Worm (Caenorhabditis elegans) whole organism, mixed stage, embryonic: ENCODE results near the gene teg-1.

ENCODE experiments used
- M03D4.4 ChIP-seq: sonication (generic microtip); optimal IDR thresholded peaks from 2 replicates; lab custom pipeline; 2017; ENCODE audit warnings: mild to moderate bottlenecking, missing genetic modification characterization, missing compliant biosample characterization
- bed-3 ChIP-seq: fragments of 200-800 bp; sonication (Bioruptor generic); optimal IDR thresholded peaks from 3 replicates; lab custom pipeline; 2018; ENCODE audit warnings: mild to moderate bottlenecking, missing genetic modification characterization, moderate library complexity, missing compliant biosample characterization
- blmp-1 ChIP-seq: fragments of 150-350 bp; optimal IDR thresholded peaks from 2 replicates; lab custom pipeline; 2014; ENCODE audit warnings: missing biosample characterization, missing genetic modification characterization
- ceh-39 ChIP-seq: fragments of 150-350 bp; optimal IDR thresholded peaks from 2 replicates; lab custom pipeline; 2014; ENCODE audit warnings: missing biosample characterization, missing genetic modification characterization
- ceh-43 ChIP-seq: fragments of 200-800 bp; sonication (Bioruptor generic); optimal IDR thresholded peaks from 2 replicates; lab custom pipeline; 2018; ENCODE audit warnings: mild to moderate bottlenecking, missing genetic modification characterization, moderate library complexity, missing compliant biosample characterization
- ceh-83 ChIP-seq: fragments of 200-800 bp; sonication (Bioruptor generic); optimal IDR thresholded peaks from 2 replicates; lab custom pipeline; 2018; ENCODE audit warnings: mild to moderate bottlenecking, missing genetic modification characterization, missing compliant biosample characterization
- ces-1 ChIP-seq: fragments of 150-350 bp; optimal IDR thresholded peaks from 2 replicates; lab custom pipeline; 2014; ENCODE audit warnings: missing biosample characterization, missing genetic modification reagents, missing genetic modification characterization
- cnd-1 ChIP-seq: fragments of 200-800 bp; sonication (Bioruptor generic); optimal IDR thresholded peaks from 2 replicates; lab custom pipeline; 2018; ENCODE audit warnings: mild to moderate bottlenecking, missing genetic modification characterization, missing compliant biosample characterization
- elt-1 ChIP-seq: sonication (generic microtip); optimal IDR thresholded peaks from 2 replicates; lab custom pipeline; 2017; ENCODE audit warnings: missing genetic modification characterization, mild to moderate bottlenecking, missing compliant biosample characterization, antibody characterized with exemption, moderate library complexity, borderline replicate concordance; ENCODE audit not compliant: insufficient read depth
- elt-3 ChIP-seq: fragments of 150-350 bp; optimal IDR thresholded peaks from 2 replicates; lab custom pipeline; 2014; ENCODE audit warnings: missing biosample characterization, missing genetic modification characterization
- flh-1 ChIP-seq: fragments of 200-800 bp; sonication (Bioruptor generic); optimal IDR thresholded peaks from 2 replicates; lab custom pipeline; 2018; ENCODE audit warnings: mild to moderate bottlenecking, missing genetic modification characterization, moderate library complexity, missing compliant biosample characterization
- ham-2 ChIP-seq: fragments of 200-800 bp; sonication (Bioruptor generic); optimal IDR thresholded peaks from 2 replicates; lab custom pipeline; 2018; ENCODE audit warnings: mild to moderate bottlenecking, missing genetic modification characterization, missing compliant biosample characterization
- hlh-1 ChIP-seq: fragments of 150-350 bp; optimal IDR thresholded peaks from 2 replicates; lab custom pipeline; 2014; ENCODE audit warnings: missing biosample characterization, missing genetic modification reagents, missing genetic modification characterization
- lin-13 ChIP-seq: fragments of 150-350 bp; optimal IDR thresholded peaks from 2 replicates; lab custom pipeline; 2014; ENCODE audit warnings: missing biosample characterization, missing genetic modification characterization
- lsy-2 ChIP-seq: fragments of 150-350 bp; optimal IDR thresholded peaks from 2 replicates; lab custom pipeline; 2014; ENCODE audit warnings: missing biosample characterization, missing genetic modification characterization
- mab-5 ChIP-seq: fragments of 150-350 bp; optimal IDR thresholded peaks from 2 replicates; lab custom pipeline; 2014; ENCODE audit warnings: missing biosample characterization, missing genetic modification characterization
- mep-1 ChIP-seq: fragments of 150-350 bp; optimal IDR thresholded peaks from 2 replicates; lab custom pipeline; 2017; ENCODE audit warnings: missing biosample characterization, missing genetic modification reagents, missing genetic modification characterization, inconsistent platforms
- nhr-2 ChIP-seq: fragments of 150-350 bp; optimal IDR thresholded peaks from 2 replicates; lab custom pipeline; 2014; ENCODE audit warnings: missing biosample characterization, missing genetic modification characterization
- nhr-237 ChIP-seq: fragments of 150-350 bp; optimal IDR thresholded peaks from 2 replicates; lab custom pipeline; 2014; ENCODE audit warnings: missing biosample characterization, missing genetic modification characterization
- nhr-28 ChIP-seq: fragments of 150-350 bp; optimal IDR thresholded peaks from 2 replicates; lab custom pipeline; 2014; ENCODE audit warnings: missing biosample characterization, missing genetic modification characterization
- nhr-76 ChIP-seq: sonication (generic microtip); optimal IDR thresholded peaks from 2 replicates; lab custom pipeline; 2017; ENCODE audit warnings: missing biosample characterization, missing genetic modification characterization
- pha-4 ChIP-seq: fragments of 150-350 bp; optimal IDR thresholded peaks from 2 replicates; lab custom pipeline; 2018; ENCODE audit warnings: missing biosample characterization, missing genetic modification reagents, missing genetic modification characterization
- sptf-1 ChIP-seq: sonication (generic microtip); optimal IDR thresholded peaks from 2 replicates; lab custom pipeline; 2017; ENCODE audit warnings: mild to moderate bottlenecking, missing genetic modification characterization, moderate library complexity, missing compliant biosample characterization
- unc-120 ChIP-seq: sonication (generic microtip); optimal IDR thresholded peaks from 2 replicates; lab custom pipeline; 2017; ENCODE audit warnings: missing genetic modification characterization, missing compliant biosample characterization; ENCODE audit not compliant: poor library complexity, severe bottlenecking
- unc-39 ChIP-seq: fragments of 150-350 bp; optimal IDR thresholded peaks from 2 replicates; lab custom pipeline; 2014; ENCODE audit warnings: missing biosample characterization, missing genetic modification characterization
- zip-8 ChIP-seq: fragments of 150-350 bp; optimal IDR thresholded peaks from 2 replicates; lab custom pipeline; 2014; ENCODE audit warnings: missing biosample characterization, missing genetic modification characterization
- ztf-11 ChIP-seq: fragments of 150-350 bp; optimal IDR thresholded peaks from 2 replicates; lab custom pipeline; 2014; ENCODE audit warnings: missing biosample characterization, missing genetic modification characterization

teg-1 gene

DNA sequence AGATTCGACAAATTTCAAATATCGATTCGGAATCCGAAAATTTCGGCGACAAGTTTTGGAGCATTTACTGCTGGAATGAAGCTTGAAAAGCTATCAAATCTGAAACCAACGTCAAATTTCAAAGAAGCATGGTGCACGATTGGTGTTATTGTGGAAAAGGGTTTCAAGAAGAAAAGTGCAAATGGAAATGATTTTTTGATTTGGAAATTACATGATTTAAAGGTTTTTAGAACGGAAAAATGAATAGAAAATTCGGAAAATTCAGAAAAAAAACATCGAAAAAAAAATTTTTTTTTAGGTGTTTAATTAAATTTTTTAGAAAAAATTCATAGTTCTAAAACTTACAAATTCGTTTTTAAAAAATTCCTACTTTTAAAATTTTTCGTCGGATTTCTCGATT lies at the start of gene teg-1:
teg-1 (minus strand) TSS at position 101 of the 400 bp plus-strand sequence.
- TF ChIP-seq unc-39 (tag; lab: Kevin White, UChicago): no peak
- TF ChIP-seq nhr-237: no peak
- no peak for TF ChIP-seq sptf-1 (tag; lab: Kevin White, UChicago)
- TF ChIP-seq ztf-11 (tag; lab: Kevin White, UChicago): no peak
- TF ChIP-seq mab-5: no peak
- TF ChIP-seq blmp-1 (tag; lab: Kevin White, UChicago): no peak
- no peak for TF ChIP-seq elt-1 (tag; lab: Kevin White, UChicago)
- TF ChIP-seq ces-1 (GFP tag; lab: Kevin White, UChicago): no peak
- TF ChIP-seq M03D4.4 (tag; lab: Kevin White, UChicago): no peak
- TF ChIP-seq flh-1 (GFP tag; lab: Kevin White, UChicago): no peak
- no peak for TF ChIP-seq zip-8 (tag; lab: Kevin White, UChicago)

DNA sequence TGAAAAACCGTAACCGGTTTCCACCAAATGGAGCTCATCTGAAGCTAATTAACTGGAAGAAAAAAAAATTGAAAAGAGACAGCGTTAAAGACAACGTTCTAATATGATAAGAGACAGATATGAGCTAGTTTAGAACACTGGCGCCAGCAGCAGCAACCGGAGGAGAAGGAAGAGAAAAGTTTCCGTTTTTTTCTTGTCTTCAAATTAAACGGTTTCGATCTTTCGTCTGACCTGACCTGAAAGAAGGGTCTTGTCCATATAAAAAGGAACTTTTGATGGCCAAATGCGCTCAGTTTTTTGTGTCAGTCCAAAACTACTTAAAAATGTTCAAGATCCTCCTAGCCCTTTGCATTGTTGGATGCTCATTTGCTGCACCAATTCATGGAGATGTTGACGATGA lies 48.4 kb upstream of the teg-1 start, which contains the start of gene T28D6.3:
T28D6.3 (plus strand) TSS at position 301 of the 400 bp plus-strand sequence.
- TF ChIP-seq zip-8 (tag; lab: Kevin White, UChicago) (no peak), nhr-76 (tag; lab: Kevin White, UChicago) (no peak)

DNA sequence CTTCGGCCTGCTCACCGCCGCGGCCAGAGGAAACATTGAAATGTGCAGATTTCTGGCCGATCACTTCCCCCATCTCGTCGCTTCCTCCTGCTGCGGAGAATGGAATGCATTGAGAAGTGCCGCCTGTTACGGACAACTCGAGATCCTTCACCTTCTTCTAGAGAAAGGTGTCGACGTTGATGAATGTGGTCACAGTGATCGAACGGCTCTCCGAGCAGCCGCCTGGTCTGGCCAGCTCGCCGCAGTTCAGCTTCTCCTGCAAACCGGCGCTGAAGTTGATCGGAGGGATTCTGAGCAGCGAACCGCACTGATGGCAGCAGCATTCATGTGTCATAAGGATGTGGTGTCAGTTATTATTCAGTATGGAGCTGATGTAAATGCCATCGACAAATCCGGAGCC lies 44.9 kb upstream of the teg-1 start:
- TF ChIP-seq unc-120 (no peak), cnd-1 (tag; lab: Kevin White, UChicago) (no peak), ceh-39 (tag; lab: Kevin White, UChicago) (no peak), M03D4.4 (tag; lab: Kevin White, UChicago) (no peak), mep-1 (no peak)

DNA sequence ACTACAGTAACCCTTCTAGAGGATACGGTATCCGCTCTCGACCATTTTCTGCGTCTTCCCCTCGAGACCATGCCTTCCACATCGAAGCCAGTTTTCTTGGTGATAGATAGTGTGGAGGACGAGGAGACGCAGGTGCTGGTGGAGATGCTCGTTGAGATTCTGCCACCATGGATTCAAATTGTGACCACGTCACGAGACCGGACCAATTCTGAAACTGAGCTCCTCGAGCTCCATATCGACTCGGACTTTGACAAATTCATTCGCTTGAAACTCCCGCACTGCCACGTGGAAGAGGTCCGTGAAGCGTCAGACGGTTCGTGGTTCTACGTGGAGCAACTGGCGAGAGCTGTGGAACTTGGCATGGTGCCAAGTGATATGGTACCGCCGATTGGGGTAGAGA lies 43.4 kb upstream of the teg-1 start:
- TF ChIP-seq mep-1: no peak
- no peak for TF ChIP-seq ztf-11 (tag; lab: Kevin White, UChicago)
- TF ChIP-seq nhr-28 (tag; lab: Kevin White, UChicago): no peak
- no peak for TF ChIP-seq M03D4.4 (tag; lab: Kevin White, UChicago)
- no peak for TF ChIP-seq lsy-2
- no peak for TF ChIP-seq hlh-1
- no peak for TF ChIP-seq lin-13 (tag; lab: Kevin White, UChicago)
- no peak for TF ChIP-seq flh-1 (GFP tag; lab: Kevin White, UChicago)
- TF ChIP-seq nhr-76 (tag; lab: Kevin White, UChicago): no peak
- no peak for TF ChIP-seq ham-2 (GFP tag; lab: Kevin White, UChicago)
- TF ChIP-seq bed-3: no peak

DNA sequence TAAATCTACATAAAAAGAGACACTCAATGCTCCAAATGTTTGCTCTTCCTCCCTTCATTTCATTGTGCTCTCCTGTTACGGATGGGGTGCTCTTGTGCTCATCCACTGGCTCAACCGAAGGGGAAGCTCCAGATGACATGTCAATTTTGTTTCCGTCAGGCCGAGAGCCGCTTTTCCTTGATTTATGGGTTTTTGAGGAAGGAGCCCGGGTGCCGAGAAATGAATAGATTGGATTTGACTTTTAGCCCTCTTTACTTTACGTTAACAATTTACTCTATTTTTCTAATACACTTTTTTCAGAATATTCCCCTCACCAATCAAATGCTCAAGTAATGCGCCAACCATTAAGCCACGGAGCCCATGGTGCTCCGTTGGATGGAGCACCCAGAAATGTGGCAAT lies 42.1 kb upstream of the teg-1 start, which contains the start of gene T28D6.4:
T28D6.4 (plus strand) TSS at position 301 of the 400 bp plus-strand sequence.
- TF ChIP-seq lin-13 (tag; lab: Kevin White, UChicago) (no peak), ceh-43 (GFP tag; lab: Kevin White, UChicago) (no peak), nhr-76 (tag; lab: Kevin White, UChicago) (no peak), blmp-1 (tag; lab: Kevin White, UChicago) (no peak), ceh-39 (tag; lab: Kevin White, UChicago) (no peak), unc-120 (no peak), zip-8 (tag; lab: Kevin White, UChicago) (no peak), nhr-2 (tag; lab: Kevin White, UChicago) (no peak), pha-4 (no peak), elt-3 (tag; lab: Kevin White, UChicago) (no peak), M03D4.4 (tag; lab: Kevin White, UChicago) (no peak), ceh-83 (GFP tag; lab: Kevin White, UChicago) (no peak), ham-2 (GFP tag; lab: Kevin White, UChicago) (no peak), bed-3 (no peak), ztf-11 (tag; lab: Kevin White, UChicago) (no peak), nhr-237 (no peak)

DNA sequence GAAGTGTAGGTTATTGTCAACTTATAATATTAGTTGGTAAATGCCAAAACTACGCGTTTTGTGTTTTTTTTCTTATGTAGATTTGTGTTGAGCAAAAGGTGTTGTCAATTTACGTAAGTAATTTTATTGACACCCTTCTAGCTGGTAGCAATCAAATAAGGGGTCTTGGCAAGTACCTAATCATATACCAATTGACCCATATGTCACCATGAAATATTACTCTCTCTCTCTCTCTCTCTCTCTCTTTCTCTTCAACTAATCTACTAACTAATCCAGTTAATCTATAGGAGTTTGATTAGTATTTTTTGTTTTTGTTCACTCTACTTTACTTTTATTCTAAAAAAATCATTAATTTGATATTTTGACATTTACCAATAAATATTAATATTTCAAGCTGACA lies 41.4 kb upstream of the teg-1 start:
- TF ChIP-seq ces-1 (GFP tag; lab: Kevin White, UChicago) (peak; percentile 85), lsy-2 (no peak)
- TF ChIP-seq, all 35 proteins: peak for 1

DNA sequence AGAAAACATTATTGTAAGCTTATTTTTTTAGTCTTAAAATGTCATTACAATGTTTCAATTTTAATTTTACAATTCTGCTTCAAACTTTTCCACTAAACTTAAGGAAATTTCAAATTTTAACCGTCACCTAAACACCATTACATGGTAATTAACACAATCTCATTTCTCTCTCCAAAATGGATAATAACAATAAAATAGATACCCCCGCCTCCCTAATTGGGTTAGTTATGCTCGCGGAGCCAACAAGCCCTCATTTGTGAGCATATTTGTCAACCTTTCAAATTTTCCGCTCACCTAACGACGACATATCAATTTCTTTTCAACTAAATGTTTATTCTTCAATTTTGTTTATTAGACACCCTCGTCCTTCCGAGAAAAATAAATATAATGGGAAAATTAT lies 40.2 kb upstream of the teg-1 start:
- peak; percentile 99 for TF ChIP-seq ces-1 (GFP tag; lab: Kevin White, UChicago)
- no peak for TF ChIP-seq unc-120
- no peak for TF ChIP-seq hlh-1
